Worm (Caenorhabditis elegans) whole organism, L3 larva: ENCODE data around the gene rol-1.

Source experiments
- ZK546.5 ChIP-seq: sonication (generic microtip); optimal IDR thresholded peaks from 2 replicates; lab custom pipeline; 2017; ENCODE audit warnings: missing biosample characterization, missing genetic modification characterization
- ceh-16 ChIP-seq: sonication (generic microtip); optimal IDR thresholded peaks from 2 replicates; lab custom pipeline; 2017; ENCODE audit warnings: missing biosample characterization, missing genetic modification characterization
- lin-15B ChIP-seq: fragments of 150-350 bp; optimal IDR thresholded peaks from 2 replicates; lab custom pipeline; 2014; ENCODE audit warnings: missing biosample characterization, missing genetic modification characterization
- nhr-237 ChIP-seq: fragments of 150-350 bp; optimal IDR thresholded peaks from 2 replicates; lab custom pipeline; 2014; ENCODE audit warnings: missing biosample characterization, missing genetic modification characterization
- nhr-28 ChIP-seq: fragments of 150-350 bp; optimal IDR thresholded peaks from 2 replicates; lab custom pipeline; 2014; ENCODE audit warnings: missing biosample characterization, missing genetic modification characterization
- nhr-76 ChIP-seq: fragments of 150-350 bp; sonication (generic microtip); optimal IDR thresholded peaks from 5 replicates; lab custom pipeline; 2014; ENCODE audit warnings: missing biosample characterization, missing genetic modification characterization
- pha-4 ChIP-seq: fragments of 150-350 bp; optimal IDR thresholded peaks from 2 replicates; lab custom pipeline; 2014; ENCODE audit warnings: missing biosample characterization, missing genetic modification reagents, missing genetic modification characterization
- tbx-2 ChIP-seq: sonication (generic microtip); optimal IDR thresholded peaks from 2 replicates; lab custom pipeline; 2016; ENCODE audit warnings: mild to moderate bottlenecking, missing genetic modification characterization, missing compliant biosample characterization
- unc-62 ChIP-seq: fragments of 150-350 bp; sonication (generic microtip); optimal IDR thresholded peaks from 4 replicates; lab custom pipeline; 2014; ENCODE audit warnings: missing biosample characterization, missing genetic modification reagents, missing genetic modification characterization

- TF ChIP-seq lin-15B (tag; lab: Kevin White, UChicago), result no peak
- no peak for TF ChIP-seq ZK546.5 (tag; lab: Kevin White, UChicago)
- TF ChIP-seq nhr-76 (tag; lab: Kevin White, UChicago), result no peak
- no peak for TF ChIP-seq unc-62
- TF ChIP-seq nhr-237 (tag; lab: Kevin White, UChicago), result no peak
- no peak for TF ChIP-seq tbx-2 (tag; lab: Kevin White, UChicago)
- TF ChIP-seq ceh-16 (tag; lab: Kevin White, UChicago), result no peak
- no peak for TF ChIP-seq pha-4 (tag; lab: Kevin White, UChicago)
- TF ChIP-seq nhr-28, result no peak
These were observed at the start of gene rol-1 for ce11 chrII:12172273-12172672.
